In the genomic region with DNA sequence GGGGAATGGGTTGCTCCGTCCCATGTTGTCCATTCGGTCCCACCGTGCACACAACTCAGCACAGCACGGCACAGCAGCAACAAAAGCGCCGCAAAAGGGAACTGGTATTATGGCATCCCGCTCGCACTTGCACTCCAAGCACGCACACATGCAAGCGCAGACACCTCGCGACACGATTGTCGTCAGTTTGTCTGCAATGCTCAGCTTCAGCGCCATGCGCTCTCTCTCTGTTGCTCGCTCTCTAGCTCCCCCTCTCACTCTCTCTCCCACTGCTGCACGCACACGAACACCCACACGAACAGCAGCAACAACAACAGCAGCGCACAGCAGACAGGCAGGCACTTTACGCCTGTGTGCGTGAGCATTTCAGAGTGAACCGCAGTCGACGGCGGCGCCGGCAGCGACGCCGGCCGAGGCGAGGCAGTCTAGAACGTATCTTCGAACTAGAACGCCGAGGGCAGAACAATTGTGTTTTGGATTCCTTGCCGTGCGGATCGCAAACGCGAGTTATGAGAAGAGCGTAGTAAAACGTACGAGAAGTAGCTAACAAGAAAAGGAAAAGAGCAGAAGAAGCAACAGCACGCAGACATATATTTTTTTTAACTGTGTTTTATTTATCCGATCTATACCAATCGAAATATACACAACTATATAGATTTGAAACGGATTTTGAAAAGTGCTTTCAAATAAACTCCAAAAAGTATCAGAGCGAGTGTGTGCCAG, we compare ENCODE assay signal across 1 fruit fly cellular context.
A peak's percentile ranks its signal among the peaks of the same experiment; 100 is the strongest.
TF ChIP-seq lines count a peak whose summit lies in the region.

brk (plus strand) TSS at position 462 of the 723 bp plus-strand sequence.

TF ChIP-seq in whole organism, embryonic, 481 proteins besides CTCF, POLR2A, EP300 and RAD21 (continued from another document and continues in another):
- TF ChIP-seq Deaf1 (tag; optimal IDR thresholded peaks at IDR 0.05; lab: Kevin White, UChicago) (peak; percentile 83), caup (GFP tag; optimal IDR thresholded peaks at IDR 0.05; lab: Kevin White, UChicago; ENCODE audit: severe bottlenecking) (no peak), fu2 (GFP tag; optimal IDR thresholded peaks at IDR 0.05; lab: Kevin White, UChicago) (no peak), CG8290 (GFP tag; optimal IDR thresholded peaks at IDR 0.05; lab: Kevin White, UChicago) (no peak), CG8290 (tag; optimal IDR thresholded peaks at IDR 0.05; lab: Kevin White, UChicago) (peak in 1 of 2 experiments; percentile 40), CG12104 (GFP tag; optimal IDR thresholded peaks at IDR 0.05; lab: Kevin White, UChicago) (no peak), Nf-YA (GFP tag; IDR thresholded peaks at IDR 0.05; lab: Robert Waterston, UW) (no peak), chif (GFP tag; optimal IDR thresholded peaks at IDR 0.05; lab: Kevin White, UChicago) (no peak), Doc3 (GFP tag; IDR thresholded peaks at IDR 0.05; lab: Robert Waterston, UW; ENCODE audit: partially characterized antibody) (no peak), NC2α (GFP tag; optimal IDR thresholded peaks at IDR 0.05; lab: Kevin White, UChicago) (no peak), chn (GFP tag; optimal IDR thresholded peaks at IDR 0.05; lab: Kevin White, UChicago) (peak; percentile 73), CG3407 (GFP tag; optimal IDR thresholded peaks at IDR 0.05; lab: Kevin White, UChicago) (no peak), trh (GFP tag; optimal IDR thresholded peaks at IDR 0.05; lab: Kevin White, UChicago) (no peak), Dfd (GFP tag; optimal IDR thresholded peaks at IDR 0.05; lab: Kevin White, UChicago) (no peak), dmrt99B (tag; optimal IDR thresholded peaks at IDR 0.05; lab: Kevin White, UChicago) (no peak), CG7839 (tag; optimal IDR thresholded peaks at IDR 0.05; lab: Kevin White, UChicago) (no peak), aop (GFP tag; IDR thresholded peaks at IDR 0.05; lab: Robert Waterston, UW) (no peak), CG6791 (GFP tag; IDR thresholded peaks at IDR 0.05; lab: Robert Waterston, UW; ENCODE audit: partially characterized antibody) (peak; percentile 40; the same call in 1 of the 3 replicates), ssp (GFP tag; IDR thresholded peaks at IDR 0.05; lab: Robert Waterston, UW) (no peak), ind (GFP tag; optimal IDR thresholded peaks at IDR 0.05; lab: Kevin White, UChicago) (no peak), Optix (GFP tag; IDR thresholded peaks at IDR 0.05; lab: Robert Waterston, UW) (no peak), wor (GFP tag; IDR thresholded peaks at IDR 0.05; lab: Robert Waterston, UW) (no peak), Oli (tag; optimal IDR thresholded peaks at IDR 0.05; lab: Kevin White, UChicago) (no peak), CG15514 (GFP tag; optimal IDR thresholded peaks at IDR 0.05; lab: Kevin White, UChicago) (no peak), Hsf (GFP tag; optimal IDR thresholded peaks at IDR 0.05; lab: Kevin White, UChicago) (no peak), CG14441 (GFP tag; IDR thresholded peaks at IDR 0.05; lab: Robert Waterston, UW) (no peak), CG10462 (GFP tag; optimal IDR thresholded peaks at IDR 0.05; lab: Kevin White, UChicago) (no peak), CG32532 (GFP tag; IDR thresholded peaks at IDR 0.05; lab: Robert Waterston, UW) (no peak), Xbp1 (GFP tag; optimal IDR thresholded peaks at IDR 0.05; lab: Kevin White, UChicago) (no peak), gsb (GFP tag; IDR thresholded peaks at IDR 0.05; lab: Robert Waterston, UW) (no peak), cas (GFP tag; IDR thresholded peaks at IDR 0.05; lab: Robert Waterston, UW) (no peak), CG11247 (GFP tag; IDR thresholded peaks at IDR 0.05; lab: Robert Waterston, UW) (no peak), CG9797 (GFP tag; optimal IDR thresholded peaks at IDR 0.05; lab: Kevin White, UChicago) (no peak), CG13894 (tag; optimal IDR thresholded peaks at IDR 0.05; lab: Kevin White, UChicago) (no peak), CG6254 (GFP tag; optimal IDR thresholded peaks at IDR 0.05; lab: Kevin White, UChicago) (no peak), gsb-n (tag; optimal IDR thresholded peaks at IDR 0.05; lab: Kevin White, UChicago) (no peak), CG7987 (GFP tag; optimal IDR thresholded peaks at IDR 0.05; lab: Kevin White, UChicago) (peak; percentile 66), CG17361 (GFP tag; IDR thresholded peaks at IDR 0.05; lab: Robert Waterston, UW) (no peak), zen (tag; optimal IDR thresholded peaks at IDR 0.05; lab: Kevin White, UChicago) (no peak), CG4854 (GFP tag; optimal IDR thresholded peaks at IDR 0.05; lab: Kevin White, UChicago) (no peak), abd-A (tag; optimal IDR thresholded peaks at IDR 0.05; lab: Kevin White, UChicago) (peak; percentile 67), CG1233 (GFP tag; optimal IDR thresholded peaks at IDR 0.05; lab: Kevin White, UChicago) (no peak), Atf-2 (GFP tag; optimal IDR thresholded peaks at IDR 0.05; lab: Kevin White, UChicago) (no peak), tgo (GFP tag; IDR thresholded peaks at IDR 0.05; lab: Robert Waterston, UW) (no peak), CG2199 (GFP tag; IDR thresholded peaks at IDR 0.05; lab: Robert Waterston, UW) (no peak), CG17912 (GFP tag; optimal IDR thresholded peaks at IDR 0.05; lab: Kevin White, UChicago) (no peak), Mad (GFP tag; optimal IDR thresholded peaks at IDR 0.05; lab: Kevin White, UChicago) (no peak), lilli (GFP tag; optimal IDR thresholded peaks at IDR 0.05; lab: Kevin White, UChicago) (no peak), odd (GFP tag; optimal IDR thresholded peaks at IDR 0.05; lab: Kevin White, UChicago) (no peak), CG6654 (GFP tag; optimal IDR thresholded peaks at IDR 0.05; lab: Kevin White, UChicago) (no peak), croc (GFP tag; conservative IDR thresholded peaks at IDR 0.05; lab: Robert Waterston, UW) (no peak), CG3847 (GFP tag; IDR thresholded peaks at IDR 0.05; lab: Robert Waterston, UW) (no peak), BtbVII (GFP tag; optimal IDR thresholded peaks at IDR 0.05; lab: Kevin White, UChicago) (no peak), CG4360 (GFP tag; IDR thresholded peaks at IDR 0.05; lab: Robert Waterston, UW) (peak; percentile 100), CG9932 (GFP tag; IDR thresholded peaks at IDR 0.05; lab: Robert Waterston, UW) (peak; percentile 34; the same call in 1 of the 2 replicates), CG4404 (GFP tag; IDR thresholded peaks at IDR 0.05; lab: Robert Waterston, UW) (no peak), CG32767 (GFP tag; IDR thresholded peaks at IDR 0.05; lab: Robert Waterston, UW) (no peak; the same call in 1 of the 2 replicates), emc (GFP tag; optimal IDR thresholded peaks at IDR 0.05; lab: Kevin White, UChicago) (no peak), CG18262 (tag; optimal IDR thresholded peaks at IDR 0.05; lab: Kevin White, UChicago) (no peak), CG4730 (GFP tag; IDR thresholded peaks at IDR 0.05; lab: Robert Waterston, UW) (no peak), CG6765 (GFP tag; optimal IDR thresholded peaks at IDR 0.05; lab: Kevin White, UChicago) (no peak), CG11085 (GFP tag; IDR thresholded peaks at IDR 0.05; lab: Robert Waterston, UW) (no peak), CG6272 (GFP tag; IDR thresholded peaks at IDR 0.05; lab: Robert Waterston, UW) (no peak; the same call in 1 of the 2 replicates), PHDP (tag; optimal IDR thresholded peaks at IDR 0.05; lab: Kevin White, UChicago) (no peak), CG12391 (tag; optimal IDR thresholded peaks at IDR 0.05; lab: Kevin White, UChicago) (no peak), Sin3A (optimal IDR thresholded peaks at IDR 0.05; lab: Kevin White, UChicago) (no peak), CG1602 (GFP tag; optimal IDR thresholded peaks at IDR 0.05; lab: Kevin White, UChicago) (no peak), ara (GFP tag; IDR thresholded peaks at IDR 0.05; lab: Robert Waterston, UW) (no peak), Rfx (GFP tag; IDR thresholded peaks at IDR 0.05; lab: Robert Waterston, UW) (no peak; the same call in 1 of the 2 replicates), CG8944 (GFP tag; optimal IDR thresholded peaks at IDR 0.05; lab: Kevin White, UChicago) (no peak), CG18476 (GFP tag; optimal IDR thresholded peaks at IDR 0.05; lab: Kevin White, UChicago) (no peak), Kr (GFP tag; optimal IDR thresholded peaks at IDR 0.05; lab: Kevin White, UChicago) (no peak), CG12659 (GFP tag; optimal IDR thresholded peaks at IDR 0.05; lab: Kevin White, UChicago) (no peak), CG10267 (tag; optimal IDR thresholded peaks at IDR 0.05; lab: Kevin White, UChicago) (no peak), slou (GFP tag; optimal IDR thresholded peaks at IDR 0.05; lab: Kevin White, UChicago) (no peak), Stat92E (GFP tag; optimal IDR thresholded peaks at IDR 0.05; lab: Kevin White, UChicago) (no peak), CG2129 (GFP tag; IDR thresholded peaks at IDR 0.05; lab: Robert Waterston, UW; ENCODE audit: partially characterized antibody) (no peak), CG4617 (GFP tag; optimal IDR thresholded peaks at IDR 0.05; lab: Kevin White, UChicago; ENCODE audit: borderline replicate concordance) (no peak), prd (optimal IDR thresholded peaks at IDR 0.05; lab: Kevin White, UChicago) (no peak), prd (GFP tag; IDR thresholded peaks at IDR 0.05; lab: Robert Waterston, UW) (no peak), CG6813 (GFP tag; optimal IDR thresholded peaks at IDR 0.05; lab: Kevin White, UChicago) (no peak), nerfin-2 (GFP tag; IDR thresholded peaks at IDR 0.05; lab: Robert Waterston, UW; ENCODE audit: partially characterized antibody) (no peak), Atf6 (GFP tag; IDR thresholded peaks at IDR 0.05; lab: Robert Waterston, UW) (no peak), knrl (GFP tag; IDR thresholded peaks at IDR 0.05; lab: Robert Waterston, UW; ENCODE audit: partially characterized antibody) (0 out of 3 replicates have a peak, but pooled peaks have one; percentile 32), CG9876 (GFP tag; optimal IDR thresholded peaks at IDR 0.05; lab: Kevin White, UChicago) (no peak), nerfin-1 (tag; optimal IDR thresholded peaks at IDR 0.05; lab: Kevin White, UChicago) (no peak), ro (GFP tag; IDR thresholded peaks at IDR 0.05; lab: Robert Waterston, UW) (no peak), fd102C (GFP tag; optimal IDR thresholded peaks at IDR 0.05; lab: Kevin White, UChicago) (no peak), fd3F (GFP tag; optimal IDR thresholded peaks at IDR 0.05; lab: Kevin White, UChicago) (no peak), NfI (GFP tag; optimal IDR thresholded peaks at IDR 0.05; lab: Kevin White, UChicago) (no peak), zfh2 (GFP tag; optimal IDR thresholded peaks at IDR 0.05; lab: Kevin White, UChicago) (no peak), CG1603 (tag; optimal IDR thresholded peaks at IDR 0.05; lab: Kevin White, UChicago) (no peak), Six4 (GFP tag; optimal IDR thresholded peaks at IDR 0.05; lab: Kevin White, UChicago) (no peak), CG2889 (GFP tag; IDR thresholded peaks at IDR 0.05; lab: Robert Waterston, UW) (no peak), corto (GFP tag; optimal IDR thresholded peaks at IDR 0.05; lab: Kevin White, UChicago) (no peak), Ptx1 (GFP tag; IDR thresholded peaks at IDR 0.05; lab: Robert Waterston, UW) (no peak), shn (GFP tag; optimal IDR thresholded peaks at IDR 0.05; lab: Kevin White, UChicago) (peak; percentile 99), dati (GFP tag; IDR thresholded peaks at IDR 0.05; lab: Robert Waterston, UW) (no peak), CG3281 (GFP tag; optimal IDR thresholded peaks at IDR 0.05; lab: Kevin White, UChicago) (no peak), CG31224 (GFP tag; IDR thresholded peaks at IDR 0.05; lab: Robert Waterston, UW) (no peak), vfl (GFP tag; optimal IDR thresholded peaks at IDR 0.05; lab: Kevin White, UChicago) (no peak), CG17328 (GFP tag; IDR thresholded peaks at IDR 0.05; lab: Robert Waterston, UW) (no peak), CG15601 (tag; optimal IDR thresholded peaks at IDR 0.05; lab: Kevin White, UChicago) (no peak), kah (GFP tag; optimal IDR thresholded peaks at IDR 0.05; lab: Kevin White, UChicago) (no peak), hkb (optimal IDR thresholded peaks at IDR 0.05; lab: Kevin White, UChicago) (no peak), hkb (GFP tag; IDR thresholded peaks at IDR 0.05; lab: Robert Waterston, UW) (no peak), CG10654 (GFP tag; optimal IDR thresholded peaks at IDR 0.05; lab: Kevin White, UChicago) (no peak), Hmr (GFP tag; optimal IDR thresholded peaks at IDR 0.05; lab: Kevin White, UChicago) (no peak), h (optimal IDR thresholded peaks at IDR 0.05; lab: Kevin White, UChicago) (no peak), Poxn (GFP tag; IDR thresholded peaks at IDR 0.05; lab: Robert Waterston, UW) (no peak), CG11398 (GFP tag; optimal IDR thresholded peaks at IDR 0.05; lab: Kevin White, UChicago) (no peak), CG18011 (GFP tag; optimal IDR thresholded peaks at IDR 0.05; lab: Kevin White, UChicago) (no peak), CG12744 (GFP tag; optimal IDR thresholded peaks at IDR 0.05; lab: Kevin White, UChicago) (no peak), CG17359 (tag; optimal IDR thresholded peaks at IDR 0.05; lab: Kevin White, UChicago) (no peak), bab2 (GFP tag; optimal IDR thresholded peaks at IDR 0.05; lab: Kevin White, UChicago) (no peak), unpg (GFP tag; optimal IDR thresholded peaks at IDR 0.05; lab: Kevin White, UChicago) (no peak), gcm2 (GFP tag; optimal IDR thresholded peaks at IDR 0.05; lab: Kevin White, UChicago) (no peak), chm (GFP tag; IDR thresholded peaks at IDR 0.05; lab: Robert Waterston, UW) (peak; percentile 39; the same call in 1 of the 2 replicates), CG11696 (GFP tag; IDR thresholded peaks at IDR 0.05; lab: Robert Waterston, UW) (no peak), CG5953 (GFP tag; IDR thresholded peaks at IDR 0.05; lab: Robert Waterston, UW) (no peak), CG6683 (GFP tag; optimal IDR thresholded peaks at IDR 0.05; lab: Kevin White, UChicago) (no peak), jumu (GFP tag; optimal IDR thresholded peaks at IDR 0.05; lab: Kevin White, UChicago) (no peak), pum (GFP tag; optimal IDR thresholded peaks at IDR 0.05; lab: Kevin White, UChicago) (no peak), ewg (GFP tag; optimal IDR thresholded peaks at IDR 0.05; lab: Kevin White, UChicago) (no peak), usp (GFP tag; optimal IDR thresholded peaks at IDR 0.05; lab: Kevin White, UChicago) (no peak), CG10274 (GFP tag; optimal IDR thresholded peaks at IDR 0.05; lab: Kevin White, UChicago) (no peak), Spps (tag; optimal IDR thresholded peaks at IDR 0.05; lab: Kevin White, UChicago) (no peak), pho (GFP tag; optimal IDR thresholded peaks at IDR 0.05; lab: Kevin White, UChicago) (no peak), Dll (GFP tag; IDR thresholded peaks at IDR 0.05; lab: Robert Waterston, UW; ENCODE audit: partially characterized antibody) (no peak), CG11504 (tag; optimal IDR thresholded peaks at IDR 0.05; lab: Kevin White, UChicago) (no peak)
